Worm (Caenorhabditis elegans): ENCODE results near the gene F26G1.15.
A peak's percentile ranks its signal among the peaks of the same experiment; 100 is the strongest.

The F26G1.15 gene

DNA sequence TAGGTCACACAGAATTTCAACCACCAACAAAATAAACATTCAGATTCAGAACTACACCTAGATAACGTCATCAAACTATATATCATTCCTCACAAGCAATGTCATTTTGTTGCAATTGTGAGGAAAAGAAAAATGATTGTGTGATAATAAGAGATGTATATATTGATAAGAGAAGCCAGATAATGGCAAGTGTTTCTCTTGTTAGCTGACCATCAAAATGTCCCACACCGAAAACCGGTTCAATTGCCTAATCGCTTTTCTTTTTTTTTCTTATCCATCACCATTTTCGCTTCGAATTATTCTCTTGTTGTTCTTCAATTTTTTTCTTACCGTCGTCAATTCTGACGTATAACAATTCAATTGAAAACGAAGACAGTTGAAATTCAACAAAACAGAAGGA is 17.7 kb upstream of the F26G1.15 start:
- no peak for TF ChIP-seq lin-11 (tag; optimal IDR thresholded peaks at IDR 0.05)
- TF ChIP-seq elt-4 (tag; optimal IDR thresholded peaks at IDR 0.05): no peak
- TF ChIP-seq elt-2 (tag; optimal IDR thresholded peaks at IDR 0.05): peak; percentile 13

DNA sequence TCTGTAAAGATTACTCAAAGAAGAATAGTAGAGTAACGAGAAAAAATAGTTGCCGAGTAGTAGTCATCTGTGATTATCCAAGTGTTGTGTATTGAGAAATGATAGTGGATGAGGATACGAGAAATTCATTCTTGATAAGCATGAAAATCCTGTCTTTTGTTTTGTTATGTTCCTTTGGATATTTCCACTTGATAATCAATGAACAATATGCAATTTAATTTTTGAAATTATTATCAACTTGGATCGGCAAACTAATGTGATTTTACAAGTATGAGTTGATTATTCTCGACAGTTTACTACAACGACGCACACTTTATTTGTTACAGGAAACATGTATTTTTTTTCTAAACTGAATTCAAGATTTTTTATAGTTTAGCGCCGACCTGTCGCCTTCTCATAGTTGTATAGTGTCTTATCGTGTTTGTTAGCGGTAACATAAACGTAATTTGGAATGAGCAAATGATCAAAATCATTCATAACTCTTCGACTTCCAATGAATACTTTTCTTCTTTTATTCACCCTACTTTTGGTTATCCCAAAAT is 16.1 kb upstream of the F26G1.15 start, which contains the start of the genes F26G1.9 and F26G1.10:
TSS of gene F26G1.9 (minus strand) at position 101 of the 542 bp plus-strand sequence.
TSS of gene F26G1.10 (plus strand) at position 492 of the 542 bp plus-strand sequence.
- TF ChIP-seq fax-1 (tag; optimal IDR thresholded peaks at IDR 0.05) (no peak), ceh-14 (tag; optimal IDR thresholded peaks at IDR 0.05) (no peak), C08G9.2 (tag; optimal IDR thresholded peaks at IDR 0.05) (no peak), lin-11 (tag; optimal IDR thresholded peaks at IDR 0.05) (no peak), ets-4 (tag; optimal IDR thresholded peaks at IDR 0.05) (no peak), ceh-6 (GFP tag; optimal IDR thresholded peaks at IDR 0.05) (no peak), pat-9 (tag; optimal IDR thresholded peaks at IDR 0.05) (no peak), ceh-31 (tag; optimal IDR thresholded peaks at IDR 0.05) (no peak), pros-1 (tag; optimal IDR thresholded peaks at IDR 0.05) (no peak), che-1 (tag; optimal IDR thresholded peaks at IDR 0.05) (no peak), fkh-10 (GFP tag; optimal IDR thresholded peaks at IDR 0.05) (no peak), sdc-2 (tag; optimal IDR thresholded peaks at IDR 0.05) (no peak), ceh-34 (tag; optimal IDR thresholded peaks at IDR 0.05) (no peak), unc-42 (tag; optimal IDR thresholded peaks at IDR 0.05) (no peak), rnt-1 (tag; optimal IDR thresholded peaks at IDR 0.05) (no peak), ceh-48 (tag; optimal IDR thresholded peaks at IDR 0.05) (no peak), elt-2 (tag; optimal IDR thresholded peaks at IDR 0.05) (no peak), ceh-24 (tag; optimal IDR thresholded peaks at IDR 0.05) (no peak), dmd-4 (tag; optimal IDR thresholded peaks at IDR 0.05; ENCODE audit: borderline replicate concordance) (no peak)

DNA sequence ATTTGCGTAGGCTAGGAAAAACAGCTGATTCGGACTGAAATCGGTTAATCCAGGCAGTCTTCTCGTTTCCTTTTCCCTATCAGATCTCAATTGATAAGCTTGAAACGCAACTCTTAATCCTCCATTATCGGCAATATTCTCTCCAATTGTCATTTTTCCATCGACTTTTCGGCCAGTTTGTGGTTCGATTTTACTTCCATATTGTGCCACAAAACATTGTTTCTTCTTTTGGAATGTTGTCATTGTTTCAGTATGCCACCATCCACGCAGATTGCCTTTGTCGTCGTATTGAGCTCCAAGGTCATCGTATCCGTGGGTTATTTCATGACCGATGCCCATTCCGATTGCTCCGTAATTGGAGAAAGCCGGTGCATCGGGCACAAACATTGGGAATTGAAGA is 14.3 kb upstream of the F26G1.15 start:
- TF ChIP-seq nhr-11 (tag; optimal IDR thresholded peaks at IDR 0.05) (no peak), Y22D7AL.16 (tag; optimal IDR thresholded peaks at IDR 0.05) (no peak), zip-5 (tag; optimal IDR thresholded peaks at IDR 0.05) (no peak), ama-1 (optimal IDR thresholded peaks at IDR 0.05) (no peak), rnt-1 (tag; optimal IDR thresholded peaks at IDR 0.05) (no peak), unc-55 (GFP tag; optimal IDR thresholded peaks at IDR 0.05) (no peak), lim-6 (tag; optimal IDR thresholded peaks at IDR 0.05) (no peak), nhr-232 (tag; optimal IDR thresholded peaks at IDR 0.05) (no peak), ceh-24 (tag; optimal IDR thresholded peaks at IDR 0.05) (no peak)

DNA sequence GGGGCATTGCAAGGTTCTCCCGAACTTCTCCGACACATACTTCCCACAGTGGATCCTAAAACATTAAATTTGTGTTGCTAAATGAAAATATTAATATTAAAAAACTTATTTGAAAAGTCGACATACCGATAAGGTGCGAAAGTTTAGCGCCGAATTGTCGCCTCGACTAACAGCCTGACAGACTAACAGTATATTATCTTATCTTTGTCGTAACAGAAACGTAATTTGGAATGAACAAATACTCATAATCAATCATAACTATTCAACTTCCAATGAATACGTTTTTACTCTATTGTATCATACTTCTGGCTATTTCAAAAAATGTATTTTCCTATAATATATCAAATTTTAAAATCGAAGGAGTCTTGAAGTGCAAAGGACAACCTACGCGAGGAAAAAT is 13.2 kb upstream of the F26G1.15 start, which contains the start of gene F26G1.11:
TSS of gene F26G1.11 (plus strand) at position 205 of the 400 bp plus-strand sequence.
- TF ChIP-seq sox-2 (GFP tag; IDR thresholded peaks at IDR 0.05) (no peak), elt-2 (tag; optimal IDR thresholded peaks at IDR 0.05) (peak; percentile 68)

DNA sequence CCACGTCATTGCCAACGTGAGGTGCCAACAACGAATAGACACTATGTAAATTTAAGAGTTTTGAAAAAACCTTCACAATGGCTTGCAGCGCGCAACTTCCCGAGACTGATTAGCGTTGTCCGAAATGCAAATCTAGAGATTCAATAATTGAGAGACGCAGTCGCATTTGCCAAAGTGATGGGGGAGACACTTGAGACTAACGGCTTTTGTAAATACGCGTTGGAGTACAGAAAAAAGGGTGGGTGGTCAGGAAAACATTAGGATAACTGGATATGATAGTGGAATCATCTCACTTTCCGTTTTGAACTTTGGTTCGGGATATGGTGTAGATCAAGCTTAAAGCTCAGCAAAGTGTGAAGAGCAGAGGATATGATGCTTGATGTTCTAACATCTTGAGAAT is 10.3 kb upstream of the F26G1.15 start:
- TF ChIP-seq sox-2 (GFP tag; IDR thresholded peaks at IDR 0.05) (no peak), hlh-30 (tag; optimal IDR thresholded peaks at IDR 0.05; ENCODE audit: insufficient read depth) (no peak), dmd-4 (tag; optimal IDR thresholded peaks at IDR 0.05; ENCODE audit: borderline replicate concordance) (no peak), fkh-10 (GFP tag; optimal IDR thresholded peaks at IDR 0.05) (no peak), lim-6 (tag; optimal IDR thresholded peaks at IDR 0.05) (no peak), ceh-30 (tag; optimal IDR thresholded peaks at IDR 0.05) (no peak), pag-3 (tag; optimal IDR thresholded peaks at IDR 0.05; ENCODE audit: borderline replicate concordance) (no peak), ama-1 (optimal IDR thresholded peaks at IDR 0.05) (no peak), tbx-7 (tag; optimal IDR thresholded peaks at IDR 0.05) (no peak), hlh-8 (tag; optimal IDR thresholded peaks at IDR 0.05) (no peak), ztf-16 (tag; optimal IDR thresholded peaks at IDR 0.05) (no peak), ceh-9 (tag; optimal IDR thresholded peaks at IDR 0.05) (no peak), ceh-31 (tag; optimal IDR thresholded peaks at IDR 0.05) (no peak), pat-9 (tag; optimal IDR thresholded peaks at IDR 0.05) (no peak), che-1 (tag; optimal IDR thresholded peaks at IDR 0.05) (no peak), sox-4 (tag; optimal IDR thresholded peaks at IDR 0.05) (no peak), pqm-1 (tag; optimal IDR thresholded peaks at IDR 0.05) (no peak)
